Fruit fly (Drosophila melanogaster): ENCODE measurements around the gene CG43083.

dm6 chr3L:15664199-15664794, 15.9 kb downstream of the CG43083 start:
- no peak for TF ChIP-seq fkh (GFP tag; optimal IDR thresholded peaks at IDR 0.05)
- TF ChIP-seq CG11762 (GFP tag; optimal IDR thresholded peaks at IDR 0.05; ENCODE audit: insufficient read depth): no peak
- TF ChIP-seq Blimp-1 (GFP tag; optimal IDR thresholded peaks at IDR 0.05): no peak
- no peak for TF ChIP-seq Sox102F (GFP tag; optimal IDR thresholded peaks at IDR 0.05)
- no peak for TF ChIP-seq CG4318 (GFP tag; optimal IDR thresholded peaks at IDR 0.05)
- no peak for TF ChIP-seq CG34406 (GFP tag; optimal IDR thresholded peaks at IDR 0.05)
- TF ChIP-seq CG6792 (GFP tag; optimal IDR thresholded peaks at IDR 0.05): no peak
- TF ChIP-seq Gug (GFP tag; IDR thresholded peaks at IDR 0.05): no peak
- no peak for TF ChIP-seq fd59A (GFP tag; optimal IDR thresholded peaks at IDR 0.05)
- no peak for TF ChIP-seq dac (GFP tag; optimal IDR thresholded peaks at IDR 0.05)
